Fruit fly (Drosophila melanogaster) whole organism, embryonic: ENCODE measurements around the gene ghi.

ENCODE experiments used
- BEAF-32 ChIP-seq: fragments of 200-800 bp; sonication (Bioruptor generic); optimal IDR thresholded peaks from 3 replicates; lab custom pipeline; 2017; ENCODE audit warnings: missing biosample characterization, missing genetic modification characterization, mild to moderate bottlenecking, moderate library complexity, missing genetic modification reagents
- CG1024 ChIP-seq: fragments of 200-800 bp; sonication (Bioruptor generic); IDR thresholded peaks from 2 replicates; pipeline ENCODE4 v1.3.6; 2022; ENCODE audit warnings: missing biosample characterization, missing genetic modification characterization
- CG10979 ChIP-seq: fragments of 200-800 bp; sonication (Bioruptor generic); optimal IDR thresholded peaks from 2 replicates; lab custom pipeline; 2018; ENCODE audit warnings: missing biosample characterization, mild to moderate bottlenecking, missing genetic modification characterization, moderate library complexity
- CG11093 ChIP-seq: fragments of 200-800 bp; sonication (Bioruptor generic); IDR thresholded peaks from 3 replicates; pipeline ENCODE4 v1.3.6; 2022; ENCODE audit warnings: missing biosample characterization, missing genetic modification characterization
- CG11398 ChIP-seq: fragments of 200-800 bp; sonication (Bioruptor generic); optimal IDR thresholded peaks from 2 replicates; lab custom pipeline; 2016; ENCODE audit warnings: missing biosample characterization, missing genetic modification characterization
- CG14860 ChIP-seq: fragments of 200-800 bp; sonication (Bioruptor generic); IDR thresholded peaks from 3 replicates; pipeline ENCODE4 v1.3.6; 2022; ENCODE audit warnings: missing biosample characterization, missing genetic modification characterization; ENCODE audit not compliant: partially characterized antibody
- CG14965 ChIP-seq: fragments of 200-800 bp; sonication (Bioruptor generic); optimal IDR thresholded peaks from 2 replicates; lab custom pipeline; 2016; ENCODE audit warnings: missing biosample characterization, missing genetic modification characterization, borderline replicate concordance
- CG1529 ChIP-seq: fragments of 200-800 bp; sonication (Bioruptor generic); optimal IDR thresholded peaks from 3 replicates; lab custom pipeline; 2018; ENCODE audit warnings: missing biosample characterization, missing genetic modification characterization
- CG1602 ChIP-seq: fragments of 200-800 bp; sonication (Bioruptor generic); optimal IDR thresholded peaks from 3 replicates; lab custom pipeline; 2016; ENCODE audit warnings: missing biosample characterization, missing genetic modification characterization
- CG17802 ChIP-seq: fragments of 200-800 bp; sonication (Bioruptor generic); optimal IDR thresholded peaks from 2 replicates; lab custom pipeline; 2018; ENCODE audit warnings: missing biosample characterization, mild to moderate bottlenecking, missing genetic modification characterization, moderate library complexity
- CG3065 ChIP-seq: fragments of 200-800 bp; sonication (Bioruptor generic); optimal IDR thresholded peaks from 2 replicates; lab custom pipeline; 2016; ENCODE audit warnings: missing biosample characterization, missing genetic modification characterization
- CG31388 ChIP-seq: fragments of 200-800 bp; sonication (Bioruptor generic); optimal IDR thresholded peaks from 2 replicates; lab custom pipeline; 2016; ENCODE audit warnings: missing biosample characterization, missing genetic modification characterization
- CG4617 ChIP-seq: fragments of 200-800 bp; sonication (Bioruptor generic); optimal IDR thresholded peaks from 3 replicates; lab custom pipeline; 2016; ENCODE audit warnings: missing biosample characterization, missing genetic modification characterization, borderline replicate concordance
- CG7357 ChIP-seq: fragments of 200-800 bp; sonication (Bioruptor generic); IDR thresholded peaks from 3 replicates; pipeline ENCODE4 v1.3.6; 2022; ENCODE audit warnings: missing biosample characterization, missing genetic modification characterization
- CG8290 ChIP-seq, 3 experiments: fragments of 200-800 bp; sonication (Bioruptor generic); optimal IDR thresholded peaks; 2 replicates each; lab custom pipeline; 2016 to 2019; ENCODE audit warnings: missing biosample characterization in 3 of 3, missing genetic modification characterization in 3 of 3, mild to moderate bottlenecking in 2 of 3, moderate library complexity in 1 of 3
- CG8924 ChIP-seq: fragments of 200-800 bp; optimal IDR thresholded peaks from 3 replicates; lab custom pipeline; 2019; ENCODE audit warnings: missing biosample characterization, mild to moderate bottlenecking, missing genetic modification characterization, moderate library complexity
- CkIIα-i1 ChIP-seq: fragments of 200-800 bp; sonication (Bioruptor generic); IDR thresholded peaks from 2 replicates; pipeline ENCODE4 v1.3.6; 2022; ENCODE audit warnings: missing biosample characterization, missing genetic modification characterization
- Gsc ChIP-seq: fragments of 200-800 bp; sonication (Bioruptor generic); IDR thresholded peaks from 2 replicates; pipeline ENCODE4 v1.3.6; 2022; ENCODE audit warnings: missing biosample characterization, missing genetic modification characterization
- Hsf ChIP-seq: fragments of 200-800 bp; sonication (Bioruptor generic); optimal IDR thresholded peaks from 3 replicates; lab custom pipeline; 2016; ENCODE audit warnings: missing biosample characterization, missing genetic modification characterization
- Lpt ChIP-seq: fragments of >200 bp; optimal IDR thresholded peaks from 2 replicates; lab custom pipeline; 2018; ENCODE audit warnings: missing biosample characterization, missing genetic modification characterization
- Nf-YC ChIP-seq: fragments of 200-800 bp; optimal IDR thresholded peaks from 3 replicates; lab custom pipeline; 2019; ENCODE audit warnings: missing biosample characterization, mild to moderate bottlenecking, missing genetic modification characterization, moderate library complexity
- Poxn ChIP-seq: fragments of 200-800 bp; sonication (Bioruptor generic); IDR thresholded peaks from 2 replicates; pipeline ENCODE4 v1.3.6; 2022; ENCODE audit warnings: missing biosample characterization, missing genetic modification characterization
- Sox100B ChIP-seq: fragments of 200-800 bp; sonication (Bioruptor generic); optimal IDR thresholded peaks from 3 replicates; lab custom pipeline; 2018; ENCODE audit warnings: missing biosample characterization, mild to moderate bottlenecking, missing genetic modification characterization
- Trl ChIP-seq, 3 experiments: fragments of >200 bp in 2 of 3; fragments of 200-800 bp in 1 of 3; sonication (Bioruptor generic) in 1 of 3; optimal IDR thresholded peaks; 2 replicates in 1 of 3; 3 replicates in 2 of 3; lab custom pipeline; 2016 to 2017; ENCODE audit warnings: missing biosample characterization in 1 of 3, missing genetic modification characterization in 1 of 3
- Vsx1 ChIP-seq: fragments of 200-800 bp; sonication (Bioruptor generic); optimal IDR thresholded peaks from 2 replicates; lab custom pipeline; 2017; ENCODE audit warnings: missing biosample characterization, mild to moderate bottlenecking, missing genetic modification characterization, missing genetic modification reagents
- bab2 ChIP-seq: fragments of 200-800 bp; sonication (Bioruptor generic); optimal IDR thresholded peaks from 2 replicates; lab custom pipeline; 2016; ENCODE audit warnings: missing biosample characterization, missing genetic modification characterization
- corto ChIP-seq: fragments of 200-800 bp; sonication (Bioruptor generic); optimal IDR thresholded peaks from 2 replicates; lab custom pipeline; 2016; ENCODE audit warnings: missing biosample characterization, mild to moderate bottlenecking, missing genetic modification characterization, moderate library complexity
- dmrt99B ChIP-seq: fragments of 200-800 bp; sonication (Bioruptor generic); optimal IDR thresholded peaks from 2 replicates; lab custom pipeline; 2018; ENCODE audit warnings: missing biosample characterization, mild to moderate bottlenecking, missing genetic modification characterization, moderate library complexity
- emc ChIP-seq: fragments of 200-800 bp; sonication (Bioruptor generic); optimal IDR thresholded peaks from 2 replicates; lab custom pipeline; 2016; ENCODE audit warnings: missing biosample characterization, missing genetic modification characterization
- ewg ChIP-seq: fragments of 200-800 bp; sonication (Bioruptor generic); optimal IDR thresholded peaks from 3 replicates; lab custom pipeline; 2017; ENCODE audit warnings: mild to moderate bottlenecking, missing biosample characterization, missing genetic modification reagents, missing genetic modification characterization
- exex ChIP-seq: fragments of 200-800 bp; sonication (Bioruptor generic); optimal IDR thresholded peaks from 4 replicates; lab custom pipeline; 2018; ENCODE audit warnings: missing biosample characterization, mild to moderate bottlenecking, missing genetic modification characterization, moderate library complexity
- ftz-f1 ChIP-seq: fragments of 200-800 bp; sonication (Bioruptor generic); optimal IDR thresholded peaks from 2 replicates; lab custom pipeline; 2016; ENCODE audit warnings: missing biosample characterization, missing genetic modification characterization
- hb ChIP-seq: fragments of 200-800 bp; sonication (Bioruptor generic); IDR thresholded peaks from 3 replicates; pipeline ENCODE4 v1.3.6; 2022; ENCODE audit warnings: missing biosample characterization, missing genetic modification characterization; ENCODE audit not compliant: partially characterized antibody
- mam ChIP-seq: fragments of 200-800 bp; sonication (Bioruptor generic); optimal IDR thresholded peaks from 3 replicates; lab custom pipeline; 2016; ENCODE audit warnings: missing biosample characterization, missing genetic modification characterization
- mld ChIP-seq: fragments of 200-800 bp; sonication (Bioruptor generic); IDR thresholded peaks from 3 replicates; pipeline ENCODE4 v1.3.6; 2022; ENCODE audit warnings: missing biosample characterization, missing genetic modification characterization; ENCODE audit not compliant: partially characterized antibody
- nmo ChIP-seq: fragments of 200-800 bp; sonication (Bioruptor generic); optimal IDR thresholded peaks from 2 replicates; lab custom pipeline; 2018; ENCODE audit warnings: missing biosample characterization, mild to moderate bottlenecking, missing genetic modification characterization, moderate library complexity
- p53 ChIP-seq: fragments of 200-800 bp; sonication (Bioruptor generic); optimal IDR thresholded peaks from 2 replicates; lab custom pipeline; 2016; ENCODE audit warnings: missing biosample characterization, missing genetic modification characterization
- pita ChIP-seq: fragments of 200-800 bp; sonication (Bioruptor generic); optimal IDR thresholded peaks from 2 replicates; lab custom pipeline; 2017; ENCODE audit warnings: missing biosample characterization, mild to moderate bottlenecking, missing genetic modification characterization
- psq ChIP-seq: fragments of 200-800 bp; sonication (Bioruptor generic); optimal IDR thresholded peaks from 2 replicates; lab custom pipeline; 2017; ENCODE audit warnings: missing biosample characterization, missing genetic modification characterization
- pzg ChIP-seq: fragments of 200-800 bp; sonication (Bioruptor generic); optimal IDR thresholded peaks from 3 replicates; lab custom pipeline; 2018; ENCODE audit warnings: missing biosample characterization, mild to moderate bottlenecking, missing genetic modification characterization, moderate library complexity
- sc ChIP-seq, 3 experiments: fragments of >200 bp in 2 of 3; fragments of 200-800 bp in 1 of 3; sonication (Bioruptor generic) in 1 of 3; optimal IDR thresholded peaks; 2 replicates in 2 of 3; 3 replicates in 1 of 3; lab custom pipeline; 2017; ENCODE audit warnings: mild to moderate bottlenecking in 1 of 3, missing biosample characterization in 1 of 3, missing genetic modification characterization in 1 of 3, missing genetic modification reagents in 1 of 3
- sens-2 ChIP-seq: fragments of 200-800 bp; sonication (Bioruptor generic); IDR thresholded peaks from 2 replicates; pipeline ENCODE4 v1.3.6; 2022; ENCODE audit warnings: missing biosample characterization, missing genetic modification characterization
- shn ChIP-seq: fragments of 200-800 bp; sonication (Bioruptor generic); optimal IDR thresholded peaks from 3 replicates; lab custom pipeline; 2016; ENCODE audit warnings: missing biosample characterization, missing genetic modification characterization
- sima ChIP-seq: fragments of 200-800 bp; sonication (Bioruptor generic); optimal IDR thresholded peaks from 2 replicates; lab custom pipeline; 2016; ENCODE audit warnings: missing biosample characterization, missing genetic modification characterization
- sna ChIP-seq: fragments of 200-800 bp; sonication (Bioruptor generic); IDR thresholded peaks from 2 replicates; pipeline ENCODE4 v1.3.6; 2022; ENCODE audit warnings: missing biosample characterization, missing genetic modification characterization; ENCODE audit not compliant: partially characterized antibody
- so ChIP-seq: fragments of 200-800 bp; sonication (Bioruptor generic); IDR thresholded peaks from 3 replicates; pipeline ENCODE4 v1.3.6; 2022; ENCODE audit warnings: missing biosample characterization, missing genetic modification characterization
- sqz ChIP-seq: fragments of 200-800 bp; sonication (Bioruptor generic); optimal IDR thresholded peaks from 3 replicates; lab custom pipeline; 2018; ENCODE audit warnings: missing biosample characterization, mild to moderate bottlenecking, missing genetic modification characterization
- stc ChIP-seq: fragments of 200-800 bp; sonication (Bioruptor generic); IDR thresholded peaks from 2 replicates; pipeline ENCODE4 v1.3.6; 2022; ENCODE audit warnings: missing biosample characterization, missing genetic modification characterization
- tx ChIP-seq: fragments of 200-800 bp; sonication (Bioruptor generic); optimal IDR thresholded peaks from 2 replicates; lab custom pipeline; 2016; ENCODE audit warnings: missing biosample characterization, missing genetic modification characterization
- zen ChIP-seq: fragments of 200-800 bp; sonication (Bioruptor generic); optimal IDR thresholded peaks from 3 replicates; lab custom pipeline; 2018; ENCODE audit warnings: missing biosample characterization, mild to moderate bottlenecking, missing genetic modification characterization, moderate library complexity

ghi gene

dm6 chr3L:9487586-9487985 is 35.9 kb downstream of the ghi start, which contains the start of gene pall (continued):
- TF ChIP-seq CG8290 (GFP tag; optimal IDR thresholded peaks at IDR 0.05; lab: Kevin White, UChicago) (no peak), CG8290 (tag; optimal IDR thresholded peaks at IDR 0.05; lab: Kevin White, UChicago) (no peak), mam (no peak), corto (no peak), CG8924 (tag; lab: Kevin White, UChicago) (peak; percentile 38), mld (GFP tag; lab: Robert Waterston, UW) (no peak), Gsc (GFP tag; lab: Robert Waterston, UW) (no peak), CG7357 (GFP tag; lab: Robert Waterston, UW) (no peak), CG10979 (tag; lab: Kevin White, UChicago) (no peak), Sox100B (GFP tag; lab: Kevin White, UChicago) (no peak), sqz (GFP tag; lab: Kevin White, UChicago) (no peak), CG4617 (GFP tag; lab: Kevin White, UChicago) (peak; percentile 77), bab2 (GFP tag; lab: Kevin White, UChicago) (no peak), sc (optimal IDR thresholded peaks at IDR 0.05; lab: Kevin White, UChicago) (no peak), sc (GFP tag; optimal IDR thresholded peaks at IDR 0.05; lab: Kevin White, UChicago) (no peak), ewg (GFP tag; lab: Kevin White, UChicago) (no peak), CG14965 (no peak), p53 (no peak), Lpt (no peak), tx (GFP tag; lab: Kevin White, UChicago) (no peak), Trl (optimal IDR thresholded peaks at IDR 0.05; lab: Kevin White, UChicago) (no peak), Trl (GFP tag; optimal IDR thresholded peaks at IDR 0.05; lab: Kevin White, UChicago) (no peak), dmrt99B (tag; lab: Kevin White, UChicago) (no peak), zen (no peak), CG17802 (no peak), hb (GFP tag; lab: Robert Waterston, UW) (no peak), Hsf (GFP tag; lab: Kevin White, UChicago) (no peak), Vsx1 (GFP tag; lab: Kevin White, UChicago) (no peak), CG31388 (GFP tag; lab: Kevin White, UChicago) (no peak), nmo (no peak), CG1529 (no peak), BEAF-32 (GFP tag; lab: Kevin White, UChicago) (peak; percentile 19), shn (GFP tag; lab: Kevin White, UChicago) (no peak), sima (GFP tag; lab: Kevin White, UChicago) (no peak), stc (GFP tag; lab: Robert Waterston, UW) (no peak), CG1024 (GFP tag; lab: Robert Waterston, UW) (no peak), CG11398 (GFP tag; lab: Kevin White, UChicago) (no peak), CkIIα-i1 (GFP tag; lab: Robert Waterston, UW) (no peak), CG3065 (GFP tag; lab: Kevin White, UChicago) (no peak), CG11093 (GFP tag; lab: Robert Waterston, UW) (no peak), CG14860 (no peak), sna (no peak), sens-2 (GFP tag; lab: Robert Waterston, UW) (no peak), Poxn (GFP tag; lab: Robert Waterston, UW) (no peak), CG1602 (GFP tag; lab: Kevin White, UChicago) (no peak), pita (GFP tag; lab: Kevin White, UChicago) (no peak), exex (tag; lab: Kevin White, UChicago) (peak; percentile 2), pzg (GFP tag; lab: Kevin White, UChicago) (peak; percentile 86), ftz-f1 (GFP tag; lab: Kevin White, UChicago) (no peak), so (GFP tag; lab: Robert Waterston, UW) (no peak), psq (GFP tag; lab: Kevin White, UChicago) (no peak), Nf-YC (tag; lab: Kevin White, UChicago) (no peak), emc (no peak)
